Fruit fly (Drosophila melanogaster) whole organism: Measurements from ENCODE around the gene CG15879.
A peak's percentile ranks its signal among the peaks of the same experiment; 100 is the strongest.

Source experiments
- CG8478 ChIP-seq: fragments of >200 bp; optimal IDR thresholded peaks from 2 replicates; lab custom pipeline; 2018; ENCODE audit warnings: inconsistent platforms
- Dll ChIP-seq: fragments of >200 bp; optimal IDR thresholded peaks from 2 replicates; lab custom pipeline; 2017
- EcR ChIP-seq, 2 experiments: fragments of >200 bp; optimal IDR thresholded peaks; 2 replicates each; lab custom pipeline; 2017; ENCODE audit warnings: missing biosample characterization in 2 of 2, missing genetic modification characterization in 2 of 2, missing genetic modification reagents in 2 of 2
- pan ChIP-seq: fragments of >200 bp; optimal IDR thresholded peaks from 2 replicates; lab custom pipeline; 2017
- psq ChIP-seq: fragments of >200 bp; optimal IDR thresholded peaks from 2 replicates; lab custom pipeline; 2017
- usp ChIP-seq: fragments of >200 bp; optimal IDR thresholded peaks from 2 replicates; lab custom pipeline; 2017; ENCODE audit warnings: missing biosample characterization, missing genetic modification characterization, mixed read lengths

CG15879 gene

DNA sequence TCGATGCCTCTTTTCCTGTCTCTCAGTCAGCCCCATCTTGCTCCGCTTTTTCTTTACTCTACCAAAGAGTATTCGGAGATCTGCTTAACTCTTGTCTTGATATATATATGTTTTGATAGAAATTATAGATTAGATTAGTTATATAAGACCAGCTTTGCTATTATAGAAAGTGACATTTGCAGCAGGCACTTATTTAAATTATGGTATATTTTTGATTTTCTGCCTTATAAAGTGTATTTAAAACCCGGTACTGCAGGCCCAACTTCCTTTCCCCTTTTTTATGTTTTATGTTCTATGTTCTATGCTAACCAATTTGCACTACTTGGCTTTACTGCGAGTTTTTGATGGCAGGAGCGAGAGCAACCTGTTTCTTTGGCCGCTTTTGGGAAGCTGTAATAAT is 6.3 kb downstream of the CG15879 start:
- no peak for TF ChIP-seq CG8478 (lab: Kevin White, UChicago)
- no peak for TF ChIP-seq usp

DNA sequence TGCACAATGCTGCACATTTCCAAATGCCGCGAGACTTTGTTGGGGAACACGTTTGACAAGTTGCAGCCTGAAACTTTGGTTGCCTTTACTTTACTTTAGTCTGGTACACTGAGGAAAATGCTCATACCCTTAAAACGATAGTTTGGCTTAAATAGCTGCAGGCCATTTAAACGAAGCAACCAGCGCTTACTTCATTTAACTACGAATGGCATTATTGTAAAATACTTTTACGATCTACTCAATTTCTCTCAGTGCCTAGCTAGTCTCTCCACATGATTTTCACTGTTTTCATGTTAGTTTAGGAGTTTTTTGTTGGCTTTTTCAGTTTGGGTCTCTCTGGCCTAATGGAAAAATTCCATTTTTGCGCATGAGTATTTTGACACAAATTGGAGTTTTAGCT is 6.9 kb downstream of the CG15879 start:
- no peak for TF ChIP-seq CG8478 (lab: Kevin White, UChicago)
- no peak for TF ChIP-seq Dll (lab: Kevin White, UChicago)
- TF ChIP-seq pan (lab: Kevin White, UChicago), result no peak
- TF ChIP-seq psq, result no peak
- TF ChIP-seq EcR (GFP tag; optimal IDR thresholded peaks at IDR 0.05; lab: Kevin White, UChicago), result no peak
- no peak for TF ChIP-seq usp

- TF ChIP-seq usp (no peak), EcR (GFP tag; optimal IDR thresholded peaks at IDR 0.05; lab: Kevin White, UChicago) (no peak), pan (lab: Kevin White, UChicago) (no peak), CG8478 (lab: Kevin White, UChicago) (no peak), psq (no peak), Dll (lab: Kevin White, UChicago) (no peak)
Measured at dm6 chr3L:2159817-2160216, 9.1 kb downstream of the CG15879 start.

dm6 chr3L:2158689-2159310 is 10.1 kb downstream of the CG15879 start:
- no peak for TF ChIP-seq EcR (GFP tag; optimal IDR thresholded peaks at IDR 0.05; lab: Kevin White, UChicago)

DNA sequence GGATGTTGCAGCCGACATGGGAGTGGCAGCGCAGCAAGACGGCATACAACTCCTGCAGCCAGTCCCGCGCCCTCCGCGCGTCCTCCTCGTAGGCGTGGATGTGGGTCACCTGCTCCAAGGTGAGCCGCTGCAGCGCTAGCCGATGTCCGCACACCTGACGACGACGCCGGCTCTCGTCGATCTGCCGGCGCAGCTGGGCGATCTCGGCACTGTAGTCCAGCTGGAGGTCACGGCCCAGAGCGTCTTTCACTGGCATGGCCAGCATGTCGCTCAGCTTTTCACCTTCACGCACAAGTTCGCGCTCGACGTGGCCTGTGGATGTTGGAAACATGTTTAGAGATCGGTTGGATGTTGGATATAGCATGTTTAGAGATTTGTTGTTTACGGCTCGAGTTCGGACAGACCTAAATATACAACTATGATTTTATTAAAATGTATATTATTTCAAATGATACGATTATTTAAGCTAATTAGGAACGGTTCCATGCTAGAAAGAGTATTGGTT is 11.4 kb downstream of the CG15879 start:
- TF ChIP-seq Dll (lab: Kevin White, UChicago) (no peak), CG8478 (lab: Kevin White, UChicago) (no peak), EcR (GFP tag; optimal IDR thresholded peaks at IDR 0.05; lab: Kevin White, UChicago) (no peak), pan (lab: Kevin White, UChicago) (no peak), usp (no peak), psq (no peak)

DNA sequence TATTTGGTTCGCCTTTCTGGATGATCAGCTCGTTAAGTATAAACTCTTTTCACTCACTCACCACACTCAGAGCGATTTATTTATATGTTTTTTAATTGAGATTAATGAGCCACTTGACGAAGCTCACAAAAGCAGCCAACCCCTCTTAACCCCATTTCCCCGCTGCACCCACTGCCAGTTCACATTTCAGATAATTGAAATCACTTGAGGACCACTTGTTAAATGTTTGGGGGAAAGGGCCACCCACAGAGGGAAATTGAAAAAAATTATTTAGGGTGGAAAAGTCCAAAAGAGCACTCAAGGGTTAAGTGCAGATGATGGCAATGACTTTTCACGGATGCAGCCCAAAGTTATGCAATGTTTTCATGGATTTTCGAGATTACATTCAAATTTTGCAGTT is 16.2 kb downstream of the CG15879 start:
- peak in 1 of 2 experiments; percentile 29 for TF ChIP-seq EcR (GFP tag; optimal IDR thresholded peaks at IDR 0.05; lab: Kevin White, UChicago)
- TF ChIP-seq psq, result no peak

DNA sequence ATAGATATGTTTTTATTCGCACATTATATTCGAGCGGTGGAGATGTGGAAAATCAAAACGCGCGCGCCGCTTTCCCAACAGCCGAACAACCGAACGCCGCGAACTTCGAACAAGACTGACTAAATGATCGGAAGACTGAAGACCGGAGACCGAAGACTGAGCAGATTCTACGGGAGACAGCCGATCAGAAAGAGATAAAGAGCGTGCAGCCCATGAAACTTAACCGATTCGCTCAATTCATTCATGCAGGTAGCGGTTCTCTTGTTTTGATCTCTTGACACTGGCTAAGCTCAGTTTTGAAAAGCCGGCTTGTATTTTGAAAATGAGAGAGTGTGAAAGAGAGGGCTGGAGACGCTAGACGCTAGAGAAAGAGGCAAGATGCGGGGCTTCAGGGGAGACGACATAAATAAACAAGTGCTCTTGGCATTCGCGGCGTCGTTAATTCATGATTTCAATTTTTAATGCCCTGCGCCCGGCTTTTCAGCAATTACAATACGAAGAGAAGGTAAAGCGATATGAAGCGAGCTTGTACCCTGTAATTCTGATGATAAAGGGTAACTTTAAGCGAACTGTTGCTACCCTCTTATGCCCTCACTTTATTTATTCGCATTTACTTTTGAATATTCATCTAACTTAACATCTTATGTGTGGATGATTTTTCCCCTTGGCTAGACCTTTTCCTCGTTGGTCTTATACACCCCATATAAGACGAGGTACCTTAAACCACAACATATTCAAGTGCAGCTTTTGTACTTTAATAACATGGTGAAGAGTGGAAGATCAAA is 17.1 kb downstream of the CG15879 start, which contains the start of gene zormin:
Gene zormin (minus strand): TSS at position 113 of the 785 bp plus-strand sequence.
- no peak for TF ChIP-seq CG8478 (lab: Kevin White, UChicago)
- peak; percentile 86 for TF ChIP-seq pan (lab: Kevin White, UChicago)
- TF ChIP-seq psq, result no peak
- no peak for TF ChIP-seq EcR (GFP tag; optimal IDR thresholded peaks at IDR 0.05; lab: Kevin White, UChicago)
- TF ChIP-seq Dll (lab: Kevin White, UChicago), result no peak

DNA sequence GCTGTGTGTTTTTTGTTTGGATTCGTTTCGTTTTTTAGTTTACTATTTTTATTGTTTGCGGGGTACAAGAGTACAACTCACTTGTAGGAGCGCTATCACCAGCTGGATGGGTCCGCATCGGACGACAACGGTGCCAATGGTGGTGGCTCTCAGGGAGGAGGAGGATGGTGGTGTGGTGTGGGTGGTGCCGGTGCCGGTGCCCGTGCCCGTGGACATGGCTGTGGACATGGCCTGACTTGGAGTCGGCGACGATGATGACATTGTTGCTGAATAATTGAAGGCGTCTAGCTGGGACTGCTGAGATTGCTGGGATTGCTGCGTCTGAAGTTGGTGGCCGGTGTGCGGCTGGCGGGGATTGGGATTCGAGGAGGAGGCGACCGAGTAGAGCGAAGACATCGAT is 19.2 kb downstream of the CG15879 start:
- TF ChIP-seq Dll (lab: Kevin White, UChicago) (no peak), CG8478 (lab: Kevin White, UChicago) (no peak), EcR (GFP tag; optimal IDR thresholded peaks at IDR 0.05; lab: Kevin White, UChicago) (no peak), usp (no peak), pan (lab: Kevin White, UChicago) (no peak), psq (no peak)

- TF ChIP-seq EcR (GFP tag; optimal IDR thresholded peaks at IDR 0.05; lab: Kevin White, UChicago) (no peak), Dll (lab: Kevin White, UChicago) (no peak), usp (no peak), CG8478 (lab: Kevin White, UChicago) (no peak), pan (lab: Kevin White, UChicago) (no peak), psq (no peak)
Measured at dm6 chr3L:2147767-2148166, 21.1 kb downstream of the CG15879 start.

dm6 chr3L:2145019-2145418 is 23.9 kb downstream of the CG15879 start:
- no peak for TF ChIP-seq EcR (GFP tag; optimal IDR thresholded peaks at IDR 0.05; lab: Kevin White, UChicago)

DNA sequence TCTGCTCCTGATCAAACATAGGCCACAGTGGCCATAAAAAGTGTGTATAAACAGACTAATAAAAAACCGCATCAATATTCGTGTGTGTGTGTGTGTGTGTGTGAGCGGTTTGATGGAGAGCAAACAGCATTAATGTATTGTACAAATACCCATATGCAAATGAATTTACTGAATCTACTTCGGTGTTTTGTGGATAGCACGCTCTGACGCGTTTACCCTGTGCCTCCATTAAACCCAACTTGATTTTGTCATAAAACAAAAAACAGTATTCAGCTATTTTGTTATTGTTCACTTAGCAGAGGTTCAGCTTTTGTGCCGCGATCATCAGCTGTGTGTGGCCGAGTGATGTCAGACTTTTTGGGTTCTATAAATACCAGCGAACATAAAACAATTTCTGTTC is 24.6 kb downstream of the CG15879 start:
- TF ChIP-seq Dll (lab: Kevin White, UChicago), result no peak
- TF ChIP-seq pan (lab: Kevin White, UChicago), result no peak
- TF ChIP-seq EcR (GFP tag; optimal IDR thresholded peaks at IDR 0.05; lab: Kevin White, UChicago), result no peak
- no peak for TF ChIP-seq psq
- TF ChIP-seq usp, result no peak
- no peak for TF ChIP-seq CG8478 (lab: Kevin White, UChicago)

dm6 chr3L:2142435-2142834 is 26.5 kb downstream of the CG15879 start:
- TF ChIP-seq usp, result no peak
- TF ChIP-seq psq, result no peak
- TF ChIP-seq EcR (GFP tag; optimal IDR thresholded peaks at IDR 0.05; lab: Kevin White, UChicago), result no peak
- no peak for TF ChIP-seq CG8478 (lab: Kevin White, UChicago)
- TF ChIP-seq pan (lab: Kevin White, UChicago), result no peak
- TF ChIP-seq Dll (lab: Kevin White, UChicago), result no peak

dm6 chr3L:2136419-2136818 is 32.5 kb downstream of the CG15879 start:
- no peak for TF ChIP-seq usp
- TF ChIP-seq CG8478 (lab: Kevin White, UChicago), result no peak
- TF ChIP-seq Dll (lab: Kevin White, UChicago), result no peak
